Worm (Caenorhabditis elegans) whole organism, L4/young adult: Measurements from ENCODE around the gene col-93.

Experiments
- W03F9.2 ChIP-seq: fragments of 150-350 bp; optimal IDR thresholded peaks from 2 replicates; lab custom pipeline; 2014; ENCODE audit warnings: missing biosample characterization, missing genetic modification characterization
- dao-5 ChIP-seq: sonication (generic microtip); optimal IDR thresholded peaks from 2 replicates; lab custom pipeline; 2016; ENCODE audit warnings: missing genotype, missing genetic modification characterization, moderate library complexity, missing compliant biosample characterization

ce11 chrIII:10945537-10945936, 39.9 kb downstream of the col-93 start:
- no peak for TF ChIP-seq W03F9.2 (tag; lab: Kevin White, UChicago)
- TF ChIP-seq dao-5, result no peak
